Worm (Caenorhabditis elegans) whole organism, L3 larva: Measurements from ENCODE around the gene lmtr-3.

ENCODE experiments used
- R02D3.7 ChIP-seq: fragments of 150-350 bp; optimal IDR thresholded peaks from 2 replicates; lab custom pipeline; 2014; ENCODE audit warnings: missing biosample characterization, missing genetic modification characterization
- ZK546.5 ChIP-seq: sonication (generic microtip); optimal IDR thresholded peaks from 2 replicates; lab custom pipeline; 2017; ENCODE audit warnings: missing biosample characterization, missing genetic modification characterization
- aly-2 ChIP-seq: fragments of 150-350 bp; optimal IDR thresholded peaks from 2 replicates; lab custom pipeline; 2014; ENCODE audit warnings: missing biosample characterization, missing genetic modification characterization
- ama-1 ChIP-seq: fragments of 150-350 bp; optimal IDR thresholded peaks from 2 replicates; lab custom pipeline; 2018
- ceh-16 ChIP-seq: sonication (generic microtip); optimal IDR thresholded peaks from 2 replicates; lab custom pipeline; 2017; ENCODE audit warnings: missing biosample characterization, missing genetic modification characterization
- ceh-28 ChIP-seq: fragments of 150-350 bp; optimal IDR thresholded peaks from 2 replicates; lab custom pipeline; 2014; ENCODE audit warnings: missing biosample characterization, missing genetic modification reagents, missing genetic modification characterization
- ceh-82 ChIP-seq: fragments of 150-350 bp; optimal IDR thresholded peaks from 2 replicates; lab custom pipeline; 2014; ENCODE audit warnings: missing biosample characterization, missing genetic modification characterization
- egl-27 ChIP-seq: sonication (generic microtip); optimal IDR thresholded peaks from 4 replicates; lab custom pipeline; 2017; ENCODE audit warnings: missing biosample characterization, missing genetic modification reagents, missing genetic modification characterization
- egl-5 ChIP-seq: fragments of 150-350 bp; optimal IDR thresholded peaks from 2 replicates; lab custom pipeline; 2017; ENCODE audit warnings: missing biosample characterization, missing genetic modification reagents, missing genetic modification characterization, inconsistent platforms
- elt-1 ChIP-seq: fragments of 150-350 bp; optimal IDR thresholded peaks from 2 replicates; lab custom pipeline; 2014; ENCODE audit warnings: missing biosample characterization, missing genetic modification characterization
- elt-2 ChIP-seq: sonication (generic microtip); optimal IDR thresholded peaks from 2 replicates; lab custom pipeline; 2016; ENCODE audit warnings: missing genetic modification reagents, mild to moderate bottlenecking, missing genetic modification characterization, missing compliant biosample characterization
- elt-3 ChIP-seq, 3 experiments: fragments of 150-350 bp in 1 of 3; sonication (generic microtip) in 2 of 3; optimal IDR thresholded peaks; 2 replicates in 2 of 3; 4 replicates in 1 of 3; lab custom pipeline; 2014 to 2017; ENCODE audit warnings: missing biosample characterization in 3 of 3, missing genetic modification characterization in 3 of 3
- eor-1 ChIP-seq, 2 experiments: fragments of 150-350 bp; optimal IDR thresholded peaks; 2 replicates each; lab custom pipeline; 2014 to 2018; ENCODE audit warnings: missing biosample characterization in 2 of 2, missing genetic modification characterization in 2 of 2
- fkh-10 ChIP-seq: sonication (generic microtip); optimal IDR thresholded peaks from 2 replicates; lab custom pipeline; 2017; ENCODE audit warnings: missing biosample characterization, missing genetic modification reagents, missing genetic modification characterization
- fos-1 ChIP-seq: fragments of 150-350 bp; optimal IDR thresholded peaks from 2 replicates; lab custom pipeline; 2014; ENCODE audit warnings: missing biosample characterization, missing genetic modification characterization
- hmg-11 ChIP-seq: sonication (generic microtip); optimal IDR thresholded peaks from 2 replicates; lab custom pipeline; 2016; ENCODE audit warnings: missing genetic modification characterization, missing compliant biosample characterization
- lin-15B ChIP-seq: fragments of 150-350 bp; optimal IDR thresholded peaks from 2 replicates; lab custom pipeline; 2014; ENCODE audit warnings: missing biosample characterization, missing genetic modification characterization
- lin-39 ChIP-seq: fragments of 150-350 bp; optimal IDR thresholded peaks from 2 replicates; lab custom pipeline; 2018; ENCODE audit warnings: missing biosample characterization, missing genetic modification reagents, missing genetic modification characterization
- mdl-1 ChIP-seq: fragments of 150-350 bp; optimal IDR thresholded peaks from 2 replicates; lab custom pipeline; 2014; ENCODE audit warnings: missing biosample characterization, missing genetic modification characterization
- nfya-1 ChIP-seq: sonication (generic microtip); optimal IDR thresholded peaks from 2 replicates; lab custom pipeline; 2017; ENCODE audit warnings: missing genetic modification characterization, mild to moderate bottlenecking, missing compliant biosample characterization, antibody characterized with exemption, moderate library complexity; ENCODE audit not compliant: insufficient read depth
- nhr-12 ChIP-seq: fragments of 150-350 bp; optimal IDR thresholded peaks from 2 replicates; lab custom pipeline; 2014; ENCODE audit warnings: missing biosample characterization, missing genetic modification characterization
- nhr-23 ChIP-seq: fragments of 150-350 bp; optimal IDR thresholded peaks from 2 replicates; lab custom pipeline; 2014; ENCODE audit warnings: missing biosample characterization, missing genetic modification reagents, missing genetic modification characterization
- nhr-237 ChIP-seq: fragments of 150-350 bp; optimal IDR thresholded peaks from 2 replicates; lab custom pipeline; 2014; ENCODE audit warnings: missing biosample characterization, missing genetic modification characterization
- nhr-25 ChIP-seq: sonication (generic microtip); optimal IDR thresholded peaks from 2 replicates; lab custom pipeline; 2017; ENCODE audit warnings: missing biosample characterization, missing genetic modification characterization
- nhr-43 ChIP-seq: sonication (generic microtip); optimal IDR thresholded peaks from 2 replicates; lab custom pipeline; 2016; ENCODE audit warnings: mild to moderate bottlenecking, missing genetic modification characterization, missing compliant biosample characterization; ENCODE audit not compliant: poor library complexity, severe bottlenecking
- nhr-76 ChIP-seq: fragments of 150-350 bp; sonication (generic microtip); optimal IDR thresholded peaks from 5 replicates; lab custom pipeline; 2014; ENCODE audit warnings: missing biosample characterization, missing genetic modification characterization
- nhr-77 ChIP-seq: fragments of 150-350 bp; optimal IDR thresholded peaks from 2 replicates; lab custom pipeline; 2014; ENCODE audit warnings: missing biosample characterization, missing genetic modification characterization
- pha-4 ChIP-seq: fragments of 150-350 bp; optimal IDR thresholded peaks from 2 replicates; lab custom pipeline; 2014; ENCODE audit warnings: missing biosample characterization, missing genetic modification reagents, missing genetic modification characterization
- pqm-1 ChIP-seq: fragments of 150-350 bp; optimal IDR thresholded peaks from 2 replicates; lab custom pipeline; 2017; ENCODE audit warnings: missing biosample characterization, missing genetic modification characterization, inconsistent platforms
- sea-2 ChIP-seq: fragments of 150-350 bp; sonication (generic microtip); optimal IDR thresholded peaks from 4 replicates; lab custom pipeline; 2014; ENCODE audit warnings: missing biosample characterization, missing genetic modification reagents, missing genetic modification characterization
- snpc-4 ChIP-seq: fragments of 150-350 bp; optimal IDR thresholded peaks from 2 replicates; lab custom pipeline; 2014; ENCODE audit warnings: missing biosample characterization, missing genetic modification characterization
- tbx-2 ChIP-seq: sonication (generic microtip); optimal IDR thresholded peaks from 2 replicates; lab custom pipeline; 2016; ENCODE audit warnings: mild to moderate bottlenecking, missing genetic modification characterization, missing compliant biosample characterization
- unc-62 ChIP-seq: fragments of 150-350 bp; sonication (generic microtip); optimal IDR thresholded peaks from 4 replicates; lab custom pipeline; 2014; ENCODE audit warnings: missing biosample characterization, missing genetic modification reagents, missing genetic modification characterization
- zag-1 ChIP-seq: fragments of 150-350 bp; optimal IDR thresholded peaks from 2 replicates; lab custom pipeline; 2014; ENCODE audit warnings: missing biosample characterization, missing genetic modification characterization
- ztf-11 ChIP-seq: fragments of 150-350 bp; optimal IDR thresholded peaks from 2 replicates; lab custom pipeline; 2014; ENCODE audit warnings: missing biosample characterization, missing genetic modification characterization
- ztf-4 ChIP-seq: fragments of 150-350 bp; optimal IDR thresholded peaks from 2 replicates; lab custom pipeline; 2014; ENCODE audit warnings: missing biosample characterization, missing genetic modification characterization

lmtr-3 gene

DNA sequence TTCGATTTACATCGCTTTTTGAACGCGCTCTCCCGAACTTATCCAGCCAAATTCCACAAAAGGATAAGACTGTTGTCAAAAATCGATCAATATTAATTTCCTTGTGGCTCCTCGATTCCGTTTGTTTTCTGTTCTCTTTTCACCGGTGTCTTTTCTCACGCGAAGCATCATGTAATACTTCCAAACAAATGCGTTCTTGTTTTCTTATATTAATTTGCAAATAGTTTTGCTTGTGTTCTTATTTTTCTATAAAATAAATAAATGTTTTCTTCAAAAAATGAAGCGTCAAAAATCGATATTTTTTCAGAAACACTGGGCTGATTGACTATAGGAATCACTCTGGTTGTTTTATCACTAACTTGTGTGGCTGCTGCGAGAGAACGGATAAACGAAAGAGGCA, 10.4 kb upstream of the lmtr-3 start, which contains the start of gene math-33:
Gene math-33, plus strand, starts transcription at position 301 of the 400 bp plus-strand sequence.
- TF ChIP-seq lin-39 (tag; lab: Kevin White, UChicago) = no peak
- no peak for TF ChIP-seq fos-1
- no peak for TF ChIP-seq eor-1 (tag; optimal IDR thresholded peaks at IDR 0.05; lab: Kevin White, UChicago)
- TF ChIP-seq nfya-1 (tag; lab: Kevin White, UChicago) = no peak
- no peak for TF ChIP-seq pqm-1 (tag; lab: Kevin White, UChicago)
- TF ChIP-seq mdl-1 (tag; lab: Kevin White, UChicago) = no peak
- no peak for TF ChIP-seq elt-1 (tag; lab: Kevin White, UChicago)
- TF ChIP-seq ztf-4 (tag; lab: Kevin White, UChicago) = no peak
- no peak for TF ChIP-seq ceh-28 (tag; lab: Kevin White, UChicago)
- TF ChIP-seq ama-1 = no peak
- no peak for TF ChIP-seq ceh-16 (tag; lab: Kevin White, UChicago)
- TF ChIP-seq, all 47 proteins: peak for 0

DNA sequence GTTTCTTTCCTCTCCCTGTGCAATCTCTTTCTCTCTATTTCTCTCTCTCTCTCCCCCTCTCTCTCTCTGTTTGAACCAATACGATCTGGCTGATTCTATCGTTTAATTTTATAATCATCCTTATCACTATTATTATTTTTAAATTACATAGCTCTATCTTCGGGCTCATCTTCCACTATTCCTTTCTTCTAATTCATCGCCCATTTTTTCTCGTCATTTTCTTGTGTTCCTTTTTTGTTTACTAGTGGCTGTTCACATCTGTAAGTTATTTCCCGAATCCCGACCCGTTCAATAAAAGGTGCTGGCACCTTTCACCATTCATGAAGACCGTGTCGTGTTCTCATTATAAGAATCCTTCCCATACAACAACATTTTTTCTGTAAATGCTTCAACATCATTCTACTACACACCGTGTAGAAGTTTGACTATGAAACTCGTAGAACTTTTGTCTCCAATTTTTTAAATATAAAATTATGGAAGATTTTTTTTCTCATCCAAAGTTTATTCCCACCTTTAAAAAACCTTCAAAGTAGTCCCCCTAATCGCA, 5.7 kb upstream of the lmtr-3 start:
- TF ChIP-seq ama-1 (peak; percentile 17), fos-1 (no peak), nhr-43 (tag; lab: Kevin White, UChicago) (peak; percentile 60)

DNA sequence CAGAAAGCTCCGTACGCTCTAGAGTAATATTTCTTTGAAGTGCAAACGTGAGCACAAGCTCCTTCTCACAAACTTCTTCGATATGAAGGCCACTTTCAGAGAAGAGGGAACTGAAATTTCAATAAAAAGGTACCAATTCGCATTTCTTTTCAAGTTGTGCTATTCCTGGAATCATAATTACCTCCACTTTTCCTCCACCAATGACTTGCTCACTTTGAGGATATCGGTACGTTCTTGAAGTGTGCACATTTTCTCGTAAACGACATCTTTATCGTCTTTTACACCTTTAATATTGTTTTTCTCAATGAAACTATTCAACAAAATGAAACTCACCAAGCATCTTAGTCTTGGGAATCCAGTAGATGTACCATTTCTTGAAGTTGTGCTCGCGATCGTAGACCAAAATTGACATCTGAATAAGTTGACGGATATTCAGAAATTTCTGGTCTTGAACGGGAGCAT, 4.7 kb upstream of the lmtr-3 start, which contains the start of gene scb-1:
Gene scb-1, minus strand, starts transcription at position 412 of the 462 bp plus-strand sequence.
- TF ChIP-seq ama-1 (peak; percentile 54), ztf-11 (tag; lab: Kevin White, UChicago) (no peak), nhr-23 (tag; lab: Kevin White, UChicago) (no peak)

DNA sequence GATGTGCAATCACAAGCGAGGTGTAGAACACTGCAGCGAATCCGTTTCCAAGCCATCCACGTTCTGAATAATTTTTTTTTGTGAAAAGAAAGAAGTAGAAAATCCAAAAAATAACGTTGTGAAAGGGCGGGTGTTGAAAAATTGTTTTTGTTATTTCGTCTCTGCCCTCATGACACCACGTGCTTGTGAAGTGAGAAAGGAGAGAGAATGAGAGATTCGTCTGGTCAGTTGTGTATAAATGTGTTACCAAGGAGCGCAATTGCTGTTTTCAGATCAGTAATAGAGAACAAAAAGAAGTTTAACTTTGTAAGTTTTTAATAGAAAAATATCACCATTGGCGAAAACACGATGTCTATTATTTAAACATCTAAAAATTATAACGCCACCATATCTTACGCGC, 2.7 kb upstream of the lmtr-3 start:
- TF ChIP-seq aly-2 (tag; lab: Kevin White, UChicago) (no peak), pha-4 (peak; percentile 69), zag-1 (no peak), ZK546.5 (tag; lab: Kevin White, UChicago) (no peak), elt-3 (tag; optimal IDR thresholded peaks at IDR 0.05; lab: Kevin White, UChicago) (no peak), egl-27 (tag; lab: Kevin White, UChicago) (no peak), hmg-11 (tag; lab: Kevin White, UChicago) (peak; percentile 39), nhr-76 (tag; lab: Kevin White, UChicago) (no peak), egl-5 (peak; percentile 30), R02D3.7 (tag; lab: Kevin White, UChicago) (no peak), ceh-16 (tag; lab: Kevin White, UChicago) (no peak), snpc-4 (tag; lab: Kevin White, UChicago) (peak; percentile 30), lin-39 (tag; lab: Kevin White, UChicago) (peak; percentile 52), mdl-1 (tag; lab: Kevin White, UChicago) (no peak), unc-62 (GFP tag; lab: Kevin White, UChicago) (no peak), nhr-23 (tag; lab: Kevin White, UChicago) (peak; percentile 36), lin-15B (tag; lab: Kevin White, UChicago) (peak; percentile 64), sea-2 (GFP tag; lab: Kevin White, UChicago) (no peak), nfya-1 (tag; lab: Kevin White, UChicago) (peak; percentile 57), fkh-10 (GFP tag; lab: Kevin White, UChicago) (no peak)
- TF ChIP-seq, all 47 proteins: peak for 8

DNA sequence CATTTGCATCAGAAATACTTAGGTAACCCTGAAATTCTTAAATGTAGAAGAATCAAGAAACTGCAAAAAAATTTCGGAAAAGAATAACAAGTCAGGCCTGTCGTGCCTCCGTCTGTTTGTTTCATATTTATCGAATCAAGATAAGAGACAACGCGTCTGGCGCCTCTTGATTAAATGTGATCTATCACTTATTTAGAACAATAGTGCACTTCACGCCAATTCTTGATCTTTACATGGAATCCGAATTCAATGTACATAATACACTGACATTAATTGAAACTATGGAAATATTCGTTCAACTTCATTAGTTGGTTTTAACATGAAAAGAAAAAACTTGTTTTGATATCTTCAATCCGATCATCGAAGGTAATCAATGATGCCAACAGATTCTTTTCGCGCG, 1.5 kb upstream of the lmtr-3 start, which contains the start of gene mboa-2:
Gene mboa-2, minus strand, starts transcription at position 28 of the 400 bp plus-strand sequence.
- TF ChIP-seq elt-1 (tag; lab: Kevin White, UChicago) (peak; percentile 42), nhr-12 (no peak), nhr-43 (tag; lab: Kevin White, UChicago) (peak; percentile 49), tbx-2 (tag; lab: Kevin White, UChicago) (no peak), ceh-28 (tag; lab: Kevin White, UChicago) (peak; percentile 1), nhr-77 (no peak), elt-2 (tag; lab: Kevin White, UChicago) (peak; percentile 60), nhr-237 (tag; lab: Kevin White, UChicago) (no peak), ama-1 (peak; percentile 11), nhr-25 (peak; percentile 54), nfya-1 (tag; lab: Kevin White, UChicago) (peak; percentile 10), lin-39 (tag; lab: Kevin White, UChicago) (no peak), ceh-82 (tag; lab: Kevin White, UChicago) (peak; percentile 22), pqm-1 (tag; lab: Kevin White, UChicago) (peak; percentile 15)
